Worm (Caenorhabditis elegans) whole organism, mixed stage, embryonic: ENCODE measurements around the gene gmeb-2.

Experiments used
- ham-2 ChIP-seq: fragments of 200-800 bp; sonication (Bioruptor generic); optimal IDR thresholded peaks from 2 replicates; lab custom pipeline; 2018; ENCODE audit warnings: mild to moderate bottlenecking, missing genetic modification characterization, missing compliant biosample characterization
- hlh-1 ChIP-seq: fragments of 150-350 bp; optimal IDR thresholded peaks from 2 replicates; lab custom pipeline; 2014; ENCODE audit warnings: missing biosample characterization, missing genetic modification reagents, missing genetic modification characterization
- lin-13 ChIP-seq: fragments of 150-350 bp; optimal IDR thresholded peaks from 2 replicates; lab custom pipeline; 2014; ENCODE audit warnings: missing biosample characterization, missing genetic modification characterization
- mab-5 ChIP-seq: fragments of 150-350 bp; optimal IDR thresholded peaks from 2 replicates; lab custom pipeline; 2014; ENCODE audit warnings: missing biosample characterization, missing genetic modification characterization
- mep-1 ChIP-seq: fragments of 150-350 bp; optimal IDR thresholded peaks from 2 replicates; lab custom pipeline; 2017; ENCODE audit warnings: missing biosample characterization, missing genetic modification reagents, missing genetic modification characterization, inconsistent platforms
- nhr-12 ChIP-seq: fragments of 150-350 bp; optimal IDR thresholded peaks from 2 replicates; lab custom pipeline; 2014; ENCODE audit warnings: missing biosample characterization, missing genetic modification characterization
- nhr-28 ChIP-seq: fragments of 150-350 bp; optimal IDR thresholded peaks from 2 replicates; lab custom pipeline; 2014; ENCODE audit warnings: missing biosample characterization, missing genetic modification characterization
- nhr-76 ChIP-seq: sonication (generic microtip); optimal IDR thresholded peaks from 2 replicates; lab custom pipeline; 2017; ENCODE audit warnings: missing biosample characterization, missing genetic modification characterization
- pha-4 ChIP-seq: fragments of 150-350 bp; optimal IDR thresholded peaks from 2 replicates; lab custom pipeline; 2018; ENCODE audit warnings: missing biosample characterization, missing genetic modification reagents, missing genetic modification characterization
- sptf-1 ChIP-seq: sonication (generic microtip); optimal IDR thresholded peaks from 2 replicates; lab custom pipeline; 2017; ENCODE audit warnings: mild to moderate bottlenecking, missing genetic modification characterization, moderate library complexity, missing compliant biosample characterization
- ztf-11 ChIP-seq: fragments of 150-350 bp; optimal IDR thresholded peaks from 2 replicates; lab custom pipeline; 2014; ENCODE audit warnings: missing biosample characterization, missing genetic modification characterization

ce11 chrX:15876936-15877335 is 1.9 kb upstream of the gmeb-2 start:
- peak; percentile 60 for TF ChIP-seq sptf-1
- no peak for TF ChIP-seq nhr-12 (tag; lab: Kevin White, UChicago)
- no peak for TF ChIP-seq mab-5 (tag; lab: Kevin White, UChicago)
- no peak for TF ChIP-seq nhr-76 (tag; lab: Kevin White, UChicago)
- TF ChIP-seq mep-1, result no peak
- TF ChIP-seq lin-13 (tag; lab: Kevin White, UChicago), result no peak
- TF ChIP-seq pha-4 (tag; lab: Kevin White, UChicago), result no peak
- TF ChIP-seq nhr-28 (tag; lab: Kevin White, UChicago), result no peak
- TF ChIP-seq hlh-1 (tag; lab: Kevin White, UChicago), result no peak
- TF ChIP-seq ham-2 (GFP tag; lab: Kevin White, UChicago), result peak; percentile 53
- TF ChIP-seq ztf-11 (tag; lab: Kevin White, UChicago), result no peak
